Fruit fly (Drosophila melanogaster): Measurements from ENCODE around the gene CG10681.

The CG10681 gene

dm6 chr3L:12501249-12501648 is at the start of gene CG10681, which contains the start of gene CG10638 (continued):
- TF ChIP-seq CG14667 (GFP tag; IDR thresholded peaks at IDR 0.05), result no peak
- TF ChIP-seq fd64A (GFP tag; optimal IDR thresholded peaks at IDR 0.05), result no peak
- TF ChIP-seq CG12219 (GFP tag; optimal IDR thresholded peaks at IDR 0.05), result no peak
- no peak for TF ChIP-seq fd96Cb (tag; optimal IDR thresholded peaks at IDR 0.05)
- peak; percentile 41 for TF ChIP-seq CG17385 (GFP tag; optimal IDR thresholded peaks at IDR 0.05)
- no peak for TF ChIP-seq hbn (GFP tag; IDR thresholded peaks at IDR 0.05; ENCODE audit: partially characterized antibody)
- TF ChIP-seq HmgD (GFP tag; optimal IDR thresholded peaks at IDR 0.05), result no peak
- no peak for TF ChIP-seq chinmo (GFP tag; IDR thresholded peaks at IDR 0.05; ENCODE audit: partially characterized antibody)
- peak; percentile 40 for TF ChIP-seq scrt (GFP tag; optimal IDR thresholded peaks at IDR 0.05)
- no peak for TF ChIP-seq Dip2 (GFP tag; IDR thresholded peaks at IDR 0.05)
- no peak for TF ChIP-seq CG7786 (GFP tag; optimal IDR thresholded peaks at IDR 0.05)
- TF ChIP-seq exex (tag; optimal IDR thresholded peaks at IDR 0.05), result peak; percentile 31
- peak; percentile 24; the same call in 1 of the 2 replicates for TF ChIP-seq slbo (GFP tag; IDR thresholded peaks at IDR 0.05)
- peak; percentile 45 for TF ChIP-seq nau (GFP tag; optimal IDR thresholded peaks at IDR 0.05)
- peak; percentile 52 for TF ChIP-seq Ets97D (GFP tag; optimal IDR thresholded peaks at IDR 0.05)
- no peak for TF ChIP-seq Gsc (GFP tag; IDR thresholded peaks at IDR 0.05)
- TF ChIP-seq CG7839 (tag; optimal IDR thresholded peaks at IDR 0.05), result peak; percentile 15
- peak; percentile 27 for TF ChIP-seq NfI (GFP tag; optimal IDR thresholded peaks at IDR 0.05)
- peak; percentile 29; the same call in 1 of the 2 replicates for TF ChIP-seq Atf6 (GFP tag; IDR thresholded peaks at IDR 0.05)
- peak; percentile 26 for TF ChIP-seq CG9727 (GFP tag; optimal IDR thresholded peaks at IDR 0.05)
- TF ChIP-seq H15 (GFP tag; IDR thresholded peaks at IDR 0.05), result no peak
- TF ChIP-seq gcm (GFP tag; optimal IDR thresholded peaks at IDR 0.05), result peak; percentile 59
- TF ChIP-seq cg (GFP tag; optimal IDR thresholded peaks at IDR 0.05), result no peak
- TF ChIP-seq Trl (optimal IDR thresholded peaks at IDR 0.05), result no peak
- TF ChIP-seq Trl (GFP tag; optimal IDR thresholded peaks at IDR 0.05), result peak; percentile 24
- TF ChIP-seq tin (GFP tag; optimal IDR thresholded peaks at IDR 0.05), result peak; percentile 43
- TF ChIP-seq CG15073 (GFP tag; optimal IDR thresholded peaks at IDR 0.05), result no peak
- TF ChIP-seq CG13775 (GFP tag; optimal IDR thresholded peaks at IDR 0.05), result peak; percentile 45
- TF ChIP-seq CG1792 (GFP tag; optimal IDR thresholded peaks at IDR 0.05), result no peak
- TF ChIP-seq row (GFP tag; IDR thresholded peaks at IDR 0.05), result peak; percentile 64
- peak in 1 of 2 experiments; percentile 36 for TF ChIP-seq Hr51 (GFP tag; optimal IDR thresholded peaks at IDR 0.05)
- peak; percentile 30 for TF ChIP-seq nom (GFP tag; optimal IDR thresholded peaks at IDR 0.05)
- TF ChIP-seq chif (GFP tag; optimal IDR thresholded peaks at IDR 0.05), result peak in 1 of 2 experiments; percentile 19
- TF ChIP-seq CG7987 (GFP tag; optimal IDR thresholded peaks at IDR 0.05), result no peak
- TF ChIP-seq amos (GFP tag; IDR thresholded peaks at IDR 0.05; ENCODE audit: partially characterized antibody), result no peak
- TF ChIP-seq CG4328 (GFP tag; optimal IDR thresholded peaks at IDR 0.05), result no peak
- TF ChIP-seq toy (GFP tag; IDR thresholded peaks at IDR 0.05), result no peak
- TF ChIP-seq CG13894 (tag; optimal IDR thresholded peaks at IDR 0.05), result peak; percentile 18
- peak; percentile 65 for TF ChIP-seq Max (GFP tag; optimal IDR thresholded peaks at IDR 0.05)
- TF ChIP-seq dm (GFP tag; optimal IDR thresholded peaks at IDR 0.05), result no peak
- no peak for TF ChIP-seq HLH4C (GFP tag; IDR thresholded peaks at IDR 0.05; ENCODE audit: partially characterized antibody)
- TF ChIP-seq CG10654 (GFP tag; optimal IDR thresholded peaks at IDR 0.05), result peak; percentile 57
- TF ChIP-seq CG8478 (optimal IDR thresholded peaks at IDR 0.05), result no peak
- TF ChIP-seq Nf-YC (tag; optimal IDR thresholded peaks at IDR 0.05), result peak; percentile 49
- peak in 1 of 3 experiments; percentile 37 for TF ChIP-seq lola (GFP tag; optimal IDR thresholded peaks at IDR 0.05)
- TF ChIP-seq Dll (GFP tag; IDR thresholded peaks at IDR 0.05; ENCODE audit: partially characterized antibody), result 0 out of 4 replicates have a peak, but pooled peaks have one; percentile 11
